Fruit fly (Drosophila melanogaster): ENCODE measurements around the gene emei.

Gene emei

DNA sequence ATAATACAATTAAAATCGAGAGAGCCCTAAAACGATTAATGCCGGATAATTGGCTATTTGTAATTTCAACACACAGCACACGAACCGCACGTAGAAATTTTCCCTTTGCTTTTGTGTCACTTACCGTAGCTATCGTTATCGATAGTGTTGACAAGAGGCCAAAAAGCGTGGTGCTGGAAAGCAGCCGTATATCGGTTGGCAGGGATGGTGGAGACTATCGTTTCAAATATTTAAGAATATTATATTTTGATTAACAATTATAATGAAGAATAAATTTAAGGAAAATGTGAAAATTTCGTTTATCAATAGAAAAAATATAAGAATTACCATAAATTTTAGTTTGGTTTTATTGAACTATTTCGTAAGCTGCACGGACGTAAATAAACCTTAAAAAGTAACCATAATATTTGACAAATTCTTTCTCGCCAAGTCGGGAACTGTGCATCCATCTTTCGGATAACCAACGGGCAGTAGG, 16.4 kb upstream of the emei start, which contains the start of gene JIL-1 (continued):
- TF ChIP-seq CG1602 (GFP tag; optimal IDR thresholded peaks at IDR 0.05) = peak; percentile 46
- TF ChIP-seq Atf-2 (GFP tag; optimal IDR thresholded peaks at IDR 0.05) = no peak
- no peak for TF ChIP-seq CG12299 (tag; optimal IDR thresholded peaks at IDR 0.05)
- TF ChIP-seq vfl (GFP tag; optimal IDR thresholded peaks at IDR 0.05) = peak; percentile 64
- no peak for TF ChIP-seq pita (GFP tag; optimal IDR thresholded peaks at IDR 0.05)
- TF ChIP-seq ap (GFP tag; IDR thresholded peaks at IDR 0.05) = no peak
- no peak for TF ChIP-seq CG8359 (GFP tag; optimal IDR thresholded peaks at IDR 0.05; ENCODE audit: borderline replicate concordance)
- peak; percentile 71 for TF ChIP-seq CG12391 (tag; optimal IDR thresholded peaks at IDR 0.05)
- TF ChIP-seq CG9215 (GFP tag; IDR thresholded peaks at IDR 0.05) = peak; percentile 68
- peak; percentile 68 for TF ChIP-seq CG12155 (GFP tag; optimal IDR thresholded peaks at IDR 0.05)
- TF ChIP-seq Atf3 (GFP tag; optimal IDR thresholded peaks at IDR 0.05) = no peak
- TF ChIP-seq Pdp1 (GFP tag; optimal IDR thresholded peaks at IDR 0.05) = peak; percentile 1 to 59
- peak; percentile 83 for TF ChIP-seq CG34224 (GFP tag; IDR thresholded peaks at IDR 0.05; ENCODE audit: partially characterized antibody)
- TF ChIP-seq E2f1 (GFP tag; IDR thresholded peaks at IDR 0.05) = peak; percentile 65
- TF ChIP-seq Sry-δ (GFP tag; optimal IDR thresholded peaks at IDR 0.05) = peak; percentile 65
- TF ChIP-seq gro (GFP tag; optimal IDR thresholded peaks at IDR 0.05) = peak; percentile 48
- no peak for TF ChIP-seq ac (GFP tag; optimal IDR thresholded peaks at IDR 0.05)
- no peak for TF ChIP-seq seq (GFP tag; IDR thresholded peaks at IDR 0.05)
- peak; percentile 55 for TF ChIP-seq CG17829 (tag; optimal IDR thresholded peaks at IDR 0.05)
- peak; percentile 77 for TF ChIP-seq hb (GFP tag; IDR thresholded peaks at IDR 0.05; ENCODE audit: partially characterized antibody)
- no peak for TF ChIP-seq eyg (GFP tag; optimal IDR thresholded peaks at IDR 0.05)
- peak; percentile 89 for TF ChIP-seq bbx (GFP tag; IDR thresholded peaks at IDR 0.05; ENCODE audit: partially characterized antibody)
- TF ChIP-seq rib (GFP tag; IDR thresholded peaks at IDR 0.05) = peak; percentile 50
- TF ChIP-seq vnd (GFP tag; IDR thresholded peaks at IDR 0.05; ENCODE audit: partially characterized antibody) = peak; percentile 77
- TF ChIP-seq Opbp (GFP tag; IDR thresholded peaks at IDR 0.05; ENCODE audit: partially characterized antibody) = peak; percentile 93
- no peak for TF ChIP-seq Eip74EF (GFP tag; optimal IDR thresholded peaks at IDR 0.05)
- TF ChIP-seq otp (GFP tag; IDR thresholded peaks at IDR 0.05) = 0 out of 3 replicates have a peak, but pooled peaks have one; percentile 11
- TF ChIP-seq nau (GFP tag; optimal IDR thresholded peaks at IDR 0.05) = no peak
- TF ChIP-seq Tbp (GFP tag; optimal IDR thresholded peaks at IDR 0.05) = no peak
- peak; percentile 55 for TF ChIP-seq pho (GFP tag; optimal IDR thresholded peaks at IDR 0.05)
- peak; percentile 85; the same call in 2 of the 3 replicates for TF ChIP-seq zfh1 (GFP tag; IDR thresholded peaks at IDR 0.05)
- TF ChIP-seq CG11398 (GFP tag; optimal IDR thresholded peaks at IDR 0.05) = no peak
- TF ChIP-seq h (optimal IDR thresholded peaks at IDR 0.05) = no peak
- TF ChIP-seq CG4820 (GFP tag; optimal IDR thresholded peaks at IDR 0.05) = peak; percentile 52
- TF ChIP-seq CG6689 (GFP tag; IDR thresholded peaks at IDR 0.05) = peak; percentile 31; the same call in 1 of the 2 replicates
- no peak for TF ChIP-seq CG17612 (GFP tag; IDR thresholded peaks at IDR 0.05)
- TF ChIP-seq nmo (GFP tag; optimal IDR thresholded peaks at IDR 0.05) = peak; percentile 56
- TF ChIP-seq CG3838 (GFP tag; optimal IDR thresholded peaks at IDR 0.05) = no peak
- peak; percentile 6 for TF ChIP-seq Deaf1 (tag; optimal IDR thresholded peaks at IDR 0.05)
- TF ChIP-seq oc (tag; optimal IDR thresholded peaks at IDR 0.05) = peak; percentile 17
- TF ChIP-seq Med (GFP tag) = peak; percentile 95
- TF ChIP-seq CG6683 (GFP tag; optimal IDR thresholded peaks at IDR 0.05) = no peak
- TF ChIP-seq bab2 (GFP tag; optimal IDR thresholded peaks at IDR 0.05) = peak; percentile 48
- TF ChIP-seq CG9932 (GFP tag; IDR thresholded peaks at IDR 0.05) = peak; percentile 95
- peak; percentile 93 for TF ChIP-seq row (GFP tag; IDR thresholded peaks at IDR 0.05)
- TF ChIP-seq kah (GFP tag; optimal IDR thresholded peaks at IDR 0.05) = no peak
- peak; percentile 4 for TF ChIP-seq CG10431 (GFP tag; optimal IDR thresholded peaks at IDR 0.05)
- peak; percentile 65 for TF ChIP-seq lab (GFP tag; optimal IDR thresholded peaks at IDR 0.05)
- peak; percentile 60 for TF ChIP-seq CG10543 (GFP tag; optimal IDR thresholded peaks at IDR 0.05)
- no peak for TF ChIP-seq HmgD (GFP tag; optimal IDR thresholded peaks at IDR 0.05)
- TF ChIP-seq CG14050 (GFP tag; IDR thresholded peaks at IDR 0.05) = peak; percentile 66; the same call in 2 of the 3 replicates
